Worm (Caenorhabditis elegans): ENCODE measurements around the gene srbc-82.

Gene srbc-82

ce11 chrV:16259684-16260083 lies 40.7 kb upstream of the srbc-82 start, which contains the start of gene nhr-127:
nhr-127 (plus strand) TSS chrV:16259984.
- TF ChIP-seq C16A3.4 (tag; optimal IDR thresholded peaks at IDR 0.05): no peak
- no peak for TF ChIP-seq pax-3 (tag; optimal IDR thresholded peaks at IDR 0.05)
- no peak for TF ChIP-seq lin-39 (tag; optimal IDR thresholded peaks at IDR 0.05)
- TF ChIP-seq nhr-90 (tag; optimal IDR thresholded peaks at IDR 0.05; ENCODE audit: poor library complexity): no peak
- no peak for TF ChIP-seq ceh-63 (GFP tag; optimal IDR thresholded peaks at IDR 0.05)
- TF ChIP-seq mdl-1 (tag; optimal IDR thresholded peaks at IDR 0.05): no peak
- no peak for TF ChIP-seq aha-1 (tag; optimal IDR thresholded peaks at IDR 0.05)
- no peak for TF ChIP-seq sox-4 (tag; optimal IDR thresholded peaks at IDR 0.05)
- TF ChIP-seq unc-130 (tag; optimal IDR thresholded peaks at IDR 0.05): no peak
- no peak for TF ChIP-seq blmp-1 (tag; optimal IDR thresholded peaks at IDR 0.05)
- no peak for TF ChIP-seq swsn-7 (tag; optimal IDR thresholded peaks at IDR 0.05)
- TF ChIP-seq fos-1 (tag; optimal IDR thresholded peaks at IDR 0.05): no peak
- TF ChIP-seq nhr-19 (GFP tag; conservative IDR thresholded peaks at IDR 0.05): no peak
- TF ChIP-seq efl-1 (optimal IDR thresholded peaks at IDR 0.05): no peak
- TF ChIP-seq efl-1 (GFP tag; optimal IDR thresholded peaks at IDR 0.05 in 1 of 2): no peak
- TF ChIP-seq mef-2 (tag; optimal IDR thresholded peaks at IDR 0.05): no peak
- no peak for TF ChIP-seq elt-3 (tag; optimal IDR thresholded peaks at IDR 0.05)
- TF ChIP-seq hpl-2 (GFP tag; optimal IDR thresholded peaks at IDR 0.05): no peak

- no peak for TF ChIP-seq nhr-76 (tag; optimal IDR thresholded peaks at IDR 0.05)
- TF ChIP-seq ztf-11 (tag; optimal IDR thresholded peaks at IDR 0.05): no peak
- no peak for TF ChIP-seq swsn-7 (tag; optimal IDR thresholded peaks at IDR 0.05)
- no peak for TF ChIP-seq unc-30 (tag; optimal IDR thresholded peaks at IDR 0.05)
- no peak for TF ChIP-seq C34B4.2 (tag; optimal IDR thresholded peaks at IDR 0.05)
- no peak for TF ChIP-seq unc-62 (GFP tag; optimal IDR thresholded peaks at IDR 0.05)
- no peak for TF ChIP-seq mab-9 (GFP tag; IDR thresholded peaks at IDR 0.05)
- no peak for TF ChIP-seq xbp-1 (tag; optimal IDR thresholded peaks at IDR 0.05)
- TF ChIP-seq egl-13 (tag; optimal IDR thresholded peaks at IDR 0.05): no peak
- TF ChIP-seq lin-35 (GFP tag; optimal IDR thresholded peaks at IDR 0.05): no peak
- no peak for TF ChIP-seq blmp-1 (tag; optimal IDR thresholded peaks at IDR 0.05)
- TF ChIP-seq tlp-1 (tag; optimal IDR thresholded peaks at IDR 0.05): no peak
These were observed 33.9 kb upstream of the srbc-82 start, which contains the start of gene T13F3.4 for ce11 chrV:16266514-16266913. T13F3.4 (minus strand) TSS chrV:16266614.

- no peak for TF ChIP-seq fkh-4 (tag; optimal IDR thresholded peaks at IDR 0.05; ENCODE audit: borderline replicate concordance)
- no peak for TF ChIP-seq nhr-19 (GFP tag; conservative IDR thresholded peaks at IDR 0.05)
- TF ChIP-seq ztf-11 (tag; optimal IDR thresholded peaks at IDR 0.05): no peak
- TF ChIP-seq snpc-4 (tag; optimal IDR thresholded peaks at IDR 0.05): no peak
- no peak for TF ChIP-seq ceh-63 (GFP tag; optimal IDR thresholded peaks at IDR 0.05)
- no peak for TF ChIP-seq ceh-82 (tag; optimal IDR thresholded peaks at IDR 0.05)
- no peak for TF ChIP-seq nhr-20 (tag; optimal IDR thresholded peaks at IDR 0.05)
- TF ChIP-seq unc-130 (tag; optimal IDR thresholded peaks at IDR 0.05): no peak
- TF ChIP-seq alr-1 (tag; optimal IDR thresholded peaks at IDR 0.05; ENCODE audit: borderline replicate concordance): no peak
- TF ChIP-seq mep-1 (tag; optimal IDR thresholded peaks at IDR 0.05): no peak
- TF ChIP-seq lin-15B (tag; optimal IDR thresholded peaks at IDR 0.05): no peak
- no peak for TF ChIP-seq fos-1 (tag; optimal IDR thresholded peaks at IDR 0.05)
- no peak for TF ChIP-seq C34B4.2 (tag; optimal IDR thresholded peaks at IDR 0.05)
These were observed 30.8 kb upstream of the srbc-82 start, which contains the start of the genes fbxa-2 and T13F3.8 for ce11 chrV:16269556-16269955. fbxa-2 (minus strand) TSS chrV:16269656. T13F3.8 (plus strand) TSS chrV:16269800.

- TF ChIP-seq ets-5 (GFP tag; IDR thresholded peaks at IDR 0.05) (no peak), F16B12.6 (tag; optimal IDR thresholded peaks at IDR 0.05) (no peak), ceh-8 (GFP tag; optimal IDR thresholded peaks at IDR 0.05) (no peak)
These were observed 29.3 kb upstream of the srbc-82 start, which contains the start of gene T13F3.6 for ce11 chrV:16271121-16271520. T13F3.6 (minus strand) TSS chrV:16271221.

All from whole organism, L1 larva.